Worm (Caenorhabditis elegans): Measurements from ENCODE around the gene ehs-1.

The ehs-1 gene

DNA sequence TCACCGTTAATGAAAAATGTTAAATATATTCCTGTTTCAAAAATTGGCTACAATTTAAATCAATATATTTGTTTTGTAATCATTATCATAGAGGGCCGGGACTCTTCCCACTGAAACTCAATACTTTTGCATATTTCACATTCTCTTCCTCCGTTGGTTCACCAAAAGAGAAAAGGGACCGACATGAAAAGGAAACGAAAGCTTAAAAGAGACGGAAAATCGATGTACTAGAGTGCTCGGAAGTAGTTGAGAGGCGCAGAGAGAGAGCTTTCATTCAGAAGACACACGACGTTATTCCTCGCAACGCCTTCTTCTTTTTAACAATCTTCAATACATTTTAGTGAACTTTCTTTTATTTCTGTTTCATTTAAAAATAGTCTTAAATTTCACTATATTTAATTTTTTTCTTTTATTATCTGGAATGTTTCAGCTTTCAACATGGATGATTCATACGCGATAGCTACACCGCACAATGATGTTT, at the start of gene ehs-1:
Gene ehs-1 (plus strand): TSS at position 431 of the 481 bp plus-strand sequence.
- peak in 1 of 2 experiments; percentile 31 for TF ChIP-seq lsy-2 (tag; optimal IDR thresholded peaks at IDR 0.05)
- no peak for TF ChIP-seq nhr-237 (tag; optimal IDR thresholded peaks at IDR 0.05)
- TF ChIP-seq C34F6.9 (tag; optimal IDR thresholded peaks at IDR 0.05) = peak; percentile 24
- TF ChIP-seq alr-1 (tag; optimal IDR thresholded peaks at IDR 0.05) = no peak
- TF ChIP-seq mab-5 (tag; optimal IDR thresholded peaks at IDR 0.05) = no peak
- no peak for TF ChIP-seq nhr-11 (tag; optimal IDR thresholded peaks at IDR 0.05)
- TF ChIP-seq unc-55 (GFP tag; optimal IDR thresholded peaks at IDR 0.05) = peak; percentile 40
- TF ChIP-seq crh-2 (tag; optimal IDR thresholded peaks at IDR 0.05) = peak; percentile 36
- TF ChIP-seq ZK546.5 (tag; optimal IDR thresholded peaks at IDR 0.05) = no peak
- no peak for TF ChIP-seq nhr-21 (tag; optimal IDR thresholded peaks at IDR 0.05)
- TF ChIP-seq sma-9 (GFP tag; optimal IDR thresholded peaks at IDR 0.05) = no peak
- no peak for TF ChIP-seq sma-9 (tag; optimal IDR thresholded peaks at IDR 0.05)
- TF ChIP-seq sma-3 (GFP tag; optimal IDR thresholded peaks at IDR 0.05) = no peak
- no peak for TF ChIP-seq F13H6.1 (tag; optimal IDR thresholded peaks at IDR 0.05)
- no peak for TF ChIP-seq peb-1 (tag; optimal IDR thresholded peaks at IDR 0.05)
- TF ChIP-seq nhr-129 (tag; optimal IDR thresholded peaks at IDR 0.05) = peak; percentile 5

DNA sequence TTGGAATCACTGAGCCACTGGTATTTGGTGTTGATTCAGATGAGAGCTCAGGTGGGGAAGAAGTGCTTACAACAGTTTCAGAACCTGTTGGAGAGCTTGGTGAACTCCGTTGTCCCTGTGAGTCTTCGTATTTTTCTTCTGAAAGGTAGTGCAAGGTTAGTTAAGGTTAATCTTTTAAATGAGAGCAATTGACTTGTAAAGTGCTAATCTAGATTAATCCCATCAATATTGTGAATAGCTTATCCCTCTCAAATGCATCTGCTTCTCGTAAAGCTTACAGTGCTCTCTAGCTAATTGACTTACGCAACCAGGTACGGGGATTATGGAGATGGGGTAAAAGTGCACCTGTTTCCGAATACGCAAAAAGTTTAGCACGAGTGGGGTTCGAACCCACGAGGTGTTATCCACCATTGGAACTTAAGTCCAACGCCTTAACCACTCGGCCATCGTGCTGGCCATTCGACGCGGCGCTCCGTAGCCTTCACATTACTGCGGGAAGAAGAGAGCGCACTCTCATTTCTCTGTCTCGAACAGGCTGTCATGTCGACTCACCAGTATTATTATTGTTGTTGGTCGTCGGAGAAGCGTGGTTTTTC, 47.9 kb upstream of the ehs-1 start:
- TF ChIP-seq ama-1 (optimal IDR thresholded peaks at IDR 0.05) (no peak), R02D3.7 (tag; optimal IDR thresholded peaks at IDR 0.05) (no peak), F13H6.1 (tag; optimal IDR thresholded peaks at IDR 0.05) (peak; percentile 45), lin-11 (tag; optimal IDR thresholded peaks at IDR 0.05) (peak; percentile 32), snpc-4 (tag; optimal IDR thresholded peaks at IDR 0.05) (no peak), crh-2 (tag; optimal IDR thresholded peaks at IDR 0.05) (peak; percentile 1), unc-62 (GFP tag; optimal IDR thresholded peaks at IDR 0.05) (no peak), peb-1 (tag; optimal IDR thresholded peaks at IDR 0.05) (no peak), ztf-4 (tag; optimal IDR thresholded peaks at IDR 0.05) (no peak), sma-9 (GFP tag; optimal IDR thresholded peaks at IDR 0.05) (peak; percentile 53), sma-9 (tag; optimal IDR thresholded peaks at IDR 0.05) (no peak), alr-1 (tag; optimal IDR thresholded peaks at IDR 0.05) (no peak), lin-39 (tag; optimal IDR thresholded peaks at IDR 0.05) (no peak), nhr-129 (tag; optimal IDR thresholded peaks at IDR 0.05) (peak; percentile 79), mbf-1 (tag; optimal IDR thresholded peaks at IDR 0.05) (no peak), unc-39 (tag; optimal IDR thresholded peaks at IDR 0.05) (no peak), skn-1 (tag; optimal IDR thresholded peaks at IDR 0.05) (no peak), C34F6.9 (tag; optimal IDR thresholded peaks at IDR 0.05) (peak; percentile 37), nhr-6 (tag; optimal IDR thresholded peaks at IDR 0.05) (no peak), lin-13 (GFP tag; optimal IDR thresholded peaks at IDR 0.05) (no peak), dmd-4 (tag; optimal IDR thresholded peaks at IDR 0.05) (no peak), mdl-1 (tag; optimal IDR thresholded peaks at IDR 0.05) (no peak), aly-2 (tag; optimal IDR thresholded peaks at IDR 0.05) (no peak), lsy-2 (tag; optimal IDR thresholded peaks at IDR 0.05) (no peak), ceh-16 (tag; optimal IDR thresholded peaks at IDR 0.05) (no peak), nhr-21 (tag; optimal IDR thresholded peaks at IDR 0.05) (no peak), fos-1 (tag; optimal IDR thresholded peaks at IDR 0.05) (peak; percentile 35), elt-3 (tag; optimal IDR thresholded peaks at IDR 0.05) (no peak), gmeb-1 (tag; optimal IDR thresholded peaks at IDR 0.05) (peak; percentile 22)

DNA sequence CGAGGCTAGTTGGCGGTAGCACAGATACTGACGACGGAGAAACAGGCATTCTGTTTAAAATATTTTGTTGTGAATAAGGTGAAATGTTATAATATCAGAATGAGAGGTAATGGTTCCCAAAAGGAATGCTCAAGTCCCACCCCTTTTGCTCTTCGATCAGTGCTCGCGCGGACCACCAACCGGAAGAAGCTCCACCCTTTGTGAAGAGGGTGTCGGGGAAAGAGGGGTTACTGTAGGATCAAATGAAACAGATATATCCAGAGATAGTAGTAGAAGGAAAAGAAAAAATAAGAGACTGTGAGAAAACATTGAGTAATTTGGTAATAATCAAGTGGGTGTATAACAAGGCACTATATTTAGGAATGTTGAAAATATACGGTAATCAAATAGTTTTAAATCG, 46.4 kb upstream of the ehs-1 start, which contains the start of the genes dmd-5 and F10C1.1:
Gene dmd-5 (minus strand): TSS at position 101 of the 400 bp plus-strand sequence.
Gene F10C1.1 (plus strand): TSS at position 110 of the 400 bp plus-strand sequence.
- TF ChIP-seq ceh-82 (tag; optimal IDR thresholded peaks at IDR 0.05) (no peak), nhr-77 (tag; optimal IDR thresholded peaks at IDR 0.05) (no peak), nhr-21 (tag; optimal IDR thresholded peaks at IDR 0.05) (no peak), peb-1 (tag; optimal IDR thresholded peaks at IDR 0.05) (no peak), sma-9 (GFP tag; optimal IDR thresholded peaks at IDR 0.05) (no peak), sma-9 (tag; optimal IDR thresholded peaks at IDR 0.05) (no peak), sem-4 (tag; optimal IDR thresholded peaks at IDR 0.05) (no peak)

DNA sequence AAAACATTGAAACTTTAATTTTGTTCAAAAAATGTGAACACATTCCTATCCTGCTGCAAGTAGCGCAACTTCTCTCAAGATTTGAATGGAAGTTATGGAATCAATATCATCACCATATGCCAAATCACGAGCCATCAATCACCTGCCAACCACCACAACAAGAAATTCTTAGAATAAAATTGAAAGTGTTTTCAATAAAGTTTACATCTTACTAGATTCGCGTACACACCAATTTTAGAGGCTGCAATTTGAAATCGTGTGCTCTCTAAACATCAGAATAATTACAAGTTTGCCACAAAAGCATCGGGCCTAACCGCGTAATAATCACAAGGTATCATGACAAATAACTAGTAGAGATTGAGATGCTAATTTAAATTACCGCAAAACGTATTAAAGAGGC, 45.6 kb upstream of the ehs-1 start:
- TF ChIP-seq ZK546.5 (tag; optimal IDR thresholded peaks at IDR 0.05) = no peak

All from whole organism, L2 larva.